Fruit fly (Drosophila melanogaster) whole organism, pupa: ENCODE data around the gene CG6707.

Source experiments
- CG14655 ChIP-seq: fragments of 200-800 bp; sonication (Bioruptor generic); optimal IDR thresholded peaks from 3 replicates; lab custom pipeline; 2017; ENCODE audit warnings: mild to moderate bottlenecking, missing biosample characterization, missing genetic modification reagents, missing genetic modification characterization
- CG15710 ChIP-seq: fragments of 200-800 bp; sonication (Bioruptor generic); optimal IDR thresholded peaks from 2 replicates; lab custom pipeline; 2018; ENCODE audit warnings: missing biosample characterization, mild to moderate bottlenecking, missing genetic modification characterization, moderate library complexity
- CG17806 ChIP-seq: fragments of 200-800 bp; sonication (Bioruptor generic); optimal IDR thresholded peaks from 2 replicates; lab custom pipeline; 2018; ENCODE audit warnings: missing biosample characterization, mild to moderate bottlenecking, missing genetic modification characterization, moderate library complexity
- CG34367 ChIP-seq: fragments of 200-800 bp; sonication (Bioruptor generic); optimal IDR thresholded peaks from 2 replicates; lab custom pipeline; 2018; ENCODE audit warnings: missing biosample characterization, mild to moderate bottlenecking, missing genetic modification characterization
- CG4496 ChIP-seq: fragments of 200-800 bp; sonication (Bioruptor generic); IDR thresholded peaks from 3 replicates; pipeline ENCODE4 v1.3.6; 2022; ENCODE audit warnings: missing biosample characterization, missing genetic modification characterization
- CG9948 ChIP-seq: fragments of 200-800 bp; sonication (Bioruptor generic); optimal IDR thresholded peaks from 2 replicates; lab custom pipeline; 2018; ENCODE audit warnings: missing biosample characterization, mild to moderate bottlenecking, missing genetic modification characterization, moderate library complexity
- EcR ChIP-seq: fragments of 200-800 bp; sonication (Bioruptor generic); optimal IDR thresholded peaks from 3 replicates; lab custom pipeline; 2019; ENCODE audit warnings: missing biosample characterization, missing genetic modification characterization, mild to moderate bottlenecking, moderate library complexity, missing genetic modification reagents
- Pif1A ChIP-seq: fragments of 200-800 bp; sonication (Bioruptor generic); optimal IDR thresholded peaks from 3 replicates; lab custom pipeline; 2016; ENCODE audit warnings: missing biosample characterization, missing genetic modification characterization
- fd96Ca ChIP-seq: fragments of 200-800 bp; sonication (Bioruptor generic); IDR thresholded peaks from 3 replicates; pipeline ENCODE4 v1.3.6; 2022; ENCODE audit warnings: missing biosample characterization, missing genetic modification characterization

DNA sequence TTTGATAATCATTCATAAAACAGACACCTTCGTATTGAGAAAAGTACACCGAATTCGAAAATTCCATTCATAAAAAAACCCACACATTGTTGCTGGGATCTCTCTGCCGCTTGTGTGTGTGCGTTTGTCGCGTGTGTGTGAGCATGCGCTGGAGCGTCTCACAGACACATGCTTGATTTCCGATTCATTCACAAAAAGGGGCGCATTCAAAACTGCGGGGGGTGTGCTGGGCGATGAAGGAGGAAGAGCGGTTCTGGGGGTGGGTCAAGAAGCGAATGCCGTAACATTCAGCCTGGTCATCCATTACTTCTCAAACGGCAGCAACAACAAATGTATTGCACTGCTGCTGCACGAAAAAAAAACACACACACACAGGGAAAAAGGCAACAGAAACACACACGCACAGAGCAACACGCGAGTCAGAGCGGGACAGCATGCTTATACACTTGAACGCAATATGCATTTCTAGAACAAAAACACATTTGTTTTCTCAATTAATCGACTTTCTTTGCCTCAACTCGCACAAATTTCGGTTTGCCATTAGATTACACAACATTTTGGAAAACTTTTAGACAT is 44.4 kb downstream of the CG6707 start:
- TF ChIP-seq CG15710 (tag; lab: Kevin White, UChicago) (no peak), EcR (GFP tag; lab: Kevin White, UChicago) (peak; percentile 56), CG17806 (tag; lab: Kevin White, UChicago) (no peak), CG34367 (no peak), CG9948 (no peak), CG14655 (GFP tag; lab: Kevin White, UChicago) (peak; percentile 8), Pif1A (GFP tag; lab: Kevin White, UChicago) (no peak), CG4496 (GFP tag; lab: Robert Waterston, UW) (0 out of 3 replicates have a peak, but pooled peaks have one; percentile 25), fd96Ca (GFP tag; lab: Robert Waterston, UW) (peak; percentile 69)
